Fruit fly (Drosophila melanogaster) whole organism, prepupa: ENCODE results near the gene Mst84B.

Experiments
- CG6854 ChIP-seq: fragments of 200-800 bp; sonication (Bioruptor generic); optimal IDR thresholded peaks from 2 replicates; lab custom pipeline; 2017; ENCODE audit warnings: missing biosample characterization, mild to moderate bottlenecking, missing genetic modification characterization
- CG7368 ChIP-seq: fragments of 200-800 bp; sonication (Bioruptor generic); optimal IDR thresholded peaks from 3 replicates; lab custom pipeline; 2016; ENCODE audit warnings: missing biosample characterization, missing genetic modification characterization
- CG8319 ChIP-seq: fragments of 200-800 bp; sonication (Bioruptor generic); optimal IDR thresholded peaks from 3 replicates; lab custom pipeline; 2016; ENCODE audit warnings: missing biosample characterization, missing genetic modification characterization
- Sox102F ChIP-seq: fragments of 200-800 bp; sonication (Bioruptor generic); optimal IDR thresholded peaks from 2 replicates; lab custom pipeline; 2016; ENCODE audit warnings: missing biosample characterization, mild to moderate bottlenecking, missing genetic modification characterization
- Sox15 ChIP-seq: fragments of 200-800 bp; sonication (Bioruptor generic); optimal IDR thresholded peaks from 3 replicates; lab custom pipeline; 2016; ENCODE audit warnings: missing biosample characterization, missing genetic modification characterization
- fd59A ChIP-seq: fragments of 200-800 bp; sonication (Bioruptor generic); optimal IDR thresholded peaks from 2 replicates; lab custom pipeline; 2017; ENCODE audit warnings: missing biosample characterization, mild to moderate bottlenecking, missing genetic modification characterization, missing genetic modification reagents
- salr ChIP-seq, 2 experiments: fragments of 200-800 bp; sonication (Bioruptor generic); optimal IDR thresholded peaks; 3 replicates each; lab custom pipeline; 2016 to 2018; ENCODE audit warnings: missing biosample characterization in 2 of 2, missing genetic modification characterization in 2 of 2, mild to moderate bottlenecking in 1 of 2
- ss ChIP-seq, 2 experiments: fragments of 200-800 bp; sonication (Bioruptor generic); optimal IDR thresholded peaks; 2 replicates in 1 of 2; 3 replicates in 1 of 2; lab custom pipeline; 2017 to 2018; ENCODE audit warnings: mild to moderate bottlenecking in 2 of 2, missing biosample characterization in 2 of 2, missing genetic modification characterization in 2 of 2, moderate library complexity in 1 of 2

- no peak for TF ChIP-seq ss (GFP tag; optimal IDR thresholded peaks at IDR 0.05; lab: Kevin White, UChicago)
- no peak for TF ChIP-seq CG7368 (GFP tag; lab: Kevin White, UChicago)
- TF ChIP-seq Sox15, result no peak
- TF ChIP-seq CG8319 (GFP tag; lab: Kevin White, UChicago), result no peak
- no peak for TF ChIP-seq Sox102F (GFP tag; lab: Kevin White, UChicago)
- no peak for TF ChIP-seq fd59A (GFP tag; lab: Kevin White, UChicago)
- no peak for TF ChIP-seq salr (GFP tag; optimal IDR thresholded peaks at IDR 0.05; lab: Kevin White, UChicago)
- TF ChIP-seq CG6854 (GFP tag; lab: Kevin White, UChicago), result no peak
Observed at dm6 chr3R:7107713-7108588, 46.0 kb downstream of the Mst84B start.
